Worm (Caenorhabditis elegans) whole organism, L4 larva: ENCODE results near the gene T01H3.3.

Experiments used
- F37D6.2 ChIP-seq: sonication (generic microtip); optimal IDR thresholded peaks from 2 replicates; lab custom pipeline; 2016; ENCODE audit warnings: mild to moderate bottlenecking, missing genetic modification characterization, missing compliant biosample characterization
- R02D3.7 ChIP-seq: fragments of 150-350 bp; sonication (generic microtip); optimal IDR thresholded peaks from 3 replicates; lab custom pipeline; 2014; ENCODE audit warnings: missing biosample characterization, missing genetic modification characterization
- Y48G9A.11 ChIP-seq: fragments of 200-800 bp; sonication (Bioruptor generic); IDR thresholded peaks from 2 replicates; pipeline ENCODE4 v1.3.6; 2022; ENCODE audit warnings: missing genetic modification reagents, missing genetic modification characterization, missing compliant biosample characterization
- ZK337.2 ChIP-seq: fragments of 200-800 bp; sonication (Bioruptor generic); IDR thresholded peaks from 2 replicates; pipeline ENCODE4 v1.3.6; 2022; ENCODE audit warnings: missing genetic modification reagents, missing genetic modification characterization, missing compliant biosample characterization
- aha-1 ChIP-seq: fragments of 150-350 bp; peaks from one replicate; lab custom pipeline; 2014; ENCODE audit warnings: missing biosample characterization, missing genetic modification characterization
- ama-1 ChIP-seq: fragments of 150-350 bp; optimal IDR thresholded peaks from 2 replicates; lab custom pipeline; 2014; ENCODE audit warnings: inconsistent platforms, mixed read lengths
- arid-1 ChIP-seq: fragments of 200-800 bp; sonication (Bioruptor generic); conservative IDR thresholded peaks from 2 replicates; pipeline ENCODE4 v1.3.6; 2022; ENCODE audit warnings: missing genetic modification reagents, missing genetic modification characterization, missing compliant biosample characterization
- daf-19 ChIP-seq: fragments of 200-800 bp; sonication (Bioruptor generic); conservative IDR thresholded peaks from 2 replicates; pipeline ENCODE4 v1.3.6; 2022; ENCODE audit warnings: missing genetic modification characterization, missing compliant biosample characterization
- dmd-8 ChIP-seq: fragments of 200-800 bp; sonication (Bioruptor generic); IDR thresholded peaks from 2 replicates; pipeline ENCODE4 v1.3.6; 2022; ENCODE audit warnings: missing genetic modification characterization, missing compliant biosample characterization
- dpl-1 ChIP-seq: fragments of 150-350 bp; optimal IDR thresholded peaks from 2 replicates; lab custom pipeline; 2014; ENCODE audit warnings: missing biosample characterization, missing genetic modification reagents, missing genetic modification characterization
- duxl-1 ChIP-seq: sonication (generic microtip); optimal IDR thresholded peaks from 2 replicates; lab custom pipeline; 2016; ENCODE audit warnings: mild to moderate bottlenecking, missing genetic modification characterization, moderate library complexity, missing compliant biosample characterization; ENCODE audit not compliant: poor library complexity
- dve-1 ChIP-seq: sonication (generic microtip); optimal IDR thresholded peaks from 2 replicates; lab custom pipeline; 2017; ENCODE audit warnings: antibody characterized with exemption, mild to moderate bottlenecking, missing genetic modification characterization, missing compliant biosample characterization; ENCODE audit not compliant: insufficient read depth
- egl-43 ChIP-seq: fragments of 200-800 bp; sonication (Bioruptor generic); IDR thresholded peaks from 2 replicates; pipeline ENCODE4 v1.3.6; 2022; ENCODE audit warnings: missing genetic modification reagents, missing genetic modification characterization, missing compliant biosample characterization
- hlh-11 ChIP-seq: fragments of 200-800 bp; sonication (Bioruptor generic); optimal IDR thresholded peaks from 2 replicates; lab custom pipeline; 2018; ENCODE audit warnings: mild to moderate bottlenecking, missing genetic modification characterization, missing compliant biosample characterization
- hlh-30 ChIP-seq: sonication (generic microtip); optimal IDR thresholded peaks from 2 replicates; lab custom pipeline; 2017; ENCODE audit warnings: antibody characterized with exemption, mild to moderate bottlenecking, missing genetic modification characterization, missing compliant biosample characterization; ENCODE audit not compliant: insufficient read depth
- lim-7 ChIP-seq: fragments of 200-800 bp; sonication (Bioruptor generic); IDR thresholded peaks from 2 replicates; pipeline ENCODE4 v1.3.6; 2022; ENCODE audit warnings: missing genetic modification characterization, missing compliant biosample characterization
- lin-1 ChIP-seq: fragments of 200-800 bp; sonication (Bioruptor generic); IDR thresholded peaks from 2 replicates; pipeline ENCODE4 v1.3.6; 2022; ENCODE audit warnings: missing genetic modification reagents, missing genetic modification characterization, missing compliant biosample characterization
- lin-38 ChIP-seq: fragments of 200-800 bp; sonication (Bioruptor generic); IDR thresholded peaks from 2 replicates; pipeline ENCODE4 v1.3.6; 2022; ENCODE audit warnings: missing genetic modification reagents, missing genetic modification characterization, missing compliant biosample characterization
- lin-39 ChIP-seq: fragments of 150-350 bp; optimal IDR thresholded peaks from 2 replicates; lab custom pipeline; 2014; ENCODE audit warnings: missing biosample characterization, missing genetic modification reagents, missing genetic modification characterization
- mdl-1 ChIP-seq, 2 experiments: fragments of 150-350 bp in 1 of 2; sonication (generic microtip) in 1 of 2; optimal IDR thresholded peaks; 2 replicates each; lab custom pipeline; 2014 to 2017; ENCODE audit warnings: missing biosample characterization in 2 of 2, missing genetic modification characterization in 2 of 2
- mxl-2 ChIP-seq: fragments of 200-800 bp; sonication (Bioruptor generic); conservative IDR thresholded peaks from 2 replicates; pipeline ENCODE4 v1.3.6; 2022; ENCODE audit warnings: missing genetic modification reagents, missing genetic modification characterization, missing compliant biosample characterization
- mxl-3 ChIP-seq: fragments of 200-800 bp; sonication (Bioruptor generic); optimal IDR thresholded peaks from 2 replicates; lab custom pipeline; 2018; ENCODE audit warnings: mild to moderate bottlenecking, missing genetic modification characterization, missing compliant biosample characterization
- nhr-102 ChIP-seq: sonication (generic microtip); optimal IDR thresholded peaks from 2 replicates; lab custom pipeline; 2016; ENCODE audit warnings: mild to moderate bottlenecking, missing genetic modification characterization, moderate library complexity, missing compliant biosample characterization
- nhr-11 ChIP-seq: fragments of 150-350 bp; optimal IDR thresholded peaks from 2 replicates; lab custom pipeline; 2014; ENCODE audit warnings: missing biosample characterization, missing genetic modification characterization
- rbr-2 ChIP-seq: sonication (generic microtip); optimal IDR thresholded peaks from 2 replicates; lab custom pipeline; 2016; ENCODE audit warnings: missing genotype, missing genetic modification characterization, missing compliant biosample characterization
- sdz-12 ChIP-seq: fragments of 200-800 bp; sonication (Bioruptor generic); optimal IDR thresholded peaks from 2 replicates; lab custom pipeline; 2018; ENCODE audit warnings: mild to moderate bottlenecking, missing genetic modification characterization, missing compliant biosample characterization
- spr-3 ChIP-seq: fragments of 200-800 bp; sonication (Bioruptor generic); optimal IDR thresholded peaks from 2 replicates; lab custom pipeline; 2018; ENCODE audit warnings: mild to moderate bottlenecking, missing genetic modification characterization, missing compliant biosample characterization
- tra-1 ChIP-seq: fragments of 200-800 bp; sonication (Bioruptor generic); IDR thresholded peaks from 2 replicates; pipeline ENCODE4 v1.3.6; 2022; ENCODE audit warnings: missing genetic modification reagents, missing genetic modification characterization, missing compliant biosample characterization
- unc-62 ChIP-seq, 3 experiments: fragments of 150-350 bp in 1 of 3; sonication (generic microtip); optimal IDR thresholded peaks in 2 of 3; peaks in 1 of 3; 1 replicate in 1 of 3; 2 replicates in 2 of 3; lab custom pipeline; 2014 to 2017; ENCODE audit warnings: missing biosample characterization in 3 of 3, missing genetic modification characterization in 3 of 3, missing genetic modification reagents in 3 of 3, missing genotype in 1 of 3
- zip-11 ChIP-seq: fragments of 200-800 bp; sonication (Bioruptor generic); IDR thresholded peaks from 2 replicates; pipeline ENCODE4 v1.3.6; 2022; ENCODE audit warnings: missing genetic modification characterization, missing compliant biosample characterization
- ztf-11 ChIP-seq: fragments of 150-350 bp; optimal IDR thresholded peaks from 2 replicates; lab custom pipeline; 2014; ENCODE audit warnings: missing biosample characterization, missing genetic modification characterization

T01H3.3 gene

ce11 chrII:7911015-7911414 lies 37.3 kb upstream of the T01H3.3 start, which contains the start of gene ZK675.4:
Gene ZK675.4 (plus strand): TSS chrII:7911315.
- TF ChIP-seq Y48G9A.11 (GFP tag; lab: Robert Waterston, UW) (no peak), aha-1 (tag; lab: Kevin White, UChicago) (peak; percentile 38)
- TF ChIP-seq, all 104 proteins: peak for 1

- TF ChIP-seq lin-1 (GFP tag; lab: Robert Waterston, UW) (no peak), nhr-11 (tag; lab: Kevin White, UChicago) (peak; percentile 6), hlh-30 (tag; lab: Kevin White, UChicago) (peak; percentile 45), hlh-11 (tag; lab: Kevin White, UChicago) (peak; percentile 22)
Measured at ce11 chrII:7907539-7907997, 33.9 kb upstream of the T01H3.3 start, which contains the start of gene best-23. Gene best-23 (minus strand): TSS chrII:7907589.

ce11 chrII:7901990-7902389 lies 28.3 kb upstream of the T01H3.3 start:
- TF ChIP-seq daf-19 (GFP tag; lab: Robert Waterston, UW), result no peak
- no peak for TF ChIP-seq mxl-3 (GFP tag; lab: Kevin White, UChicago)

- no peak for TF ChIP-seq dpl-1 (GFP tag; lab: Kevin White, UChicago)
- no peak for TF ChIP-seq spr-3 (GFP tag; lab: Kevin White, UChicago)
- TF ChIP-seq aha-1 (tag; lab: Kevin White, UChicago), result peak; percentile 92
Measured at ce11 chrII:7900762-7901161, 27.1 kb upstream of the T01H3.3 start.

ce11 chrII:7900190-7900672 lies 26.5 kb upstream of the T01H3.3 start, which contains the start of gene rev-1:
Gene rev-1 (plus strand): TSS chrII:7900622.
- TF ChIP-seq sdz-12, result no peak
- TF ChIP-seq duxl-1, result no peak
- TF ChIP-seq lim-7 (GFP tag; lab: Robert Waterston, UW), result no peak
- no peak for TF ChIP-seq mxl-2
- no peak for TF ChIP-seq rbr-2 (tag; lab: Kevin White, UChicago)
- TF ChIP-seq ztf-11 (tag; lab: Kevin White, UChicago), result no peak
- TF ChIP-seq R02D3.7 (tag; lab: Kevin White, UChicago), result no peak
- no peak for TF ChIP-seq zip-11 (GFP tag; lab: Robert Waterston, UW)
- no peak for TF ChIP-seq nhr-102
- TF ChIP-seq egl-43 (GFP tag; lab: Robert Waterston, UW), result no peak
- TF ChIP-seq lin-39, result no peak
- TF ChIP-seq mdl-1 (tag; optimal IDR thresholded peaks at IDR 0.05; lab: Kevin White, UChicago), result no peak
- TF ChIP-seq tra-1 (GFP tag; lab: Robert Waterston, UW), result no peak
- TF ChIP-seq unc-62 (GFP tag; optimal IDR thresholded peaks at IDR 0.05 in 1 of 2; lab: Kevin White, UChicago), result peak in 1 of 2 experiments; percentile 61
- no peak for TF ChIP-seq unc-62 (tag; optimal IDR thresholded peaks at IDR 0.05; lab: Kevin White, UChicago)
- no peak for TF ChIP-seq dve-1 (tag; lab: Kevin White, UChicago)
- TF ChIP-seq ZK337.2 (GFP tag; lab: Robert Waterston, UW), result no peak
- TF ChIP-seq F37D6.2 (tag; lab: Kevin White, UChicago), result no peak
- no peak for TF ChIP-seq dmd-8 (GFP tag; lab: Robert Waterston, UW)
- TF ChIP-seq ama-1, result peak; percentile 8
- TF ChIP-seq arid-1 (GFP tag; lab: Robert Waterston, UW), result 0 out of 2 replicates have a peak, but pooled peaks have one; percentile 45
- TF ChIP-seq lin-38 (GFP tag; lab: Robert Waterston, UW), result 0 out of 2 replicates have a peak, but pooled peaks have one; percentile 32
